Worm (Caenorhabditis elegans) whole organism, L3 larva: ENCODE results near the gene T22C8.3.

Experiments
- ama-1 ChIP-seq: fragments of 150-350 bp; optimal IDR thresholded peaks from 2 replicates; lab custom pipeline; 2018
- ceh-9 ChIP-seq: sonication (generic microtip); optimal IDR thresholded peaks from 2 replicates; lab custom pipeline; 2018; ENCODE audit warnings: missing biosample characterization, missing genetic modification characterization
- daf-12 ChIP-seq: fragments of 150-350 bp; optimal IDR thresholded peaks from 2 replicates; lab custom pipeline; 2014; ENCODE audit warnings: missing biosample characterization, missing genetic modification reagents, missing genetic modification characterization
- egl-27 ChIP-seq: sonication (generic microtip); optimal IDR thresholded peaks from 4 replicates; lab custom pipeline; 2017; ENCODE audit warnings: missing biosample characterization, missing genetic modification reagents, missing genetic modification characterization
- elt-2 ChIP-seq: sonication (generic microtip); optimal IDR thresholded peaks from 2 replicates; lab custom pipeline; 2016; ENCODE audit warnings: missing genetic modification reagents, mild to moderate bottlenecking, missing genetic modification characterization, missing compliant biosample characterization
- jun-1 ChIP-seq: fragments of 150-350 bp; optimal IDR thresholded peaks from 2 replicates; lab custom pipeline; 2014; ENCODE audit warnings: missing biosample characterization, missing genetic modification reagents, missing genetic modification characterization
- mdl-1 ChIP-seq: fragments of 150-350 bp; optimal IDR thresholded peaks from 2 replicates; lab custom pipeline; 2014; ENCODE audit warnings: missing biosample characterization, missing genetic modification characterization
- nhr-237 ChIP-seq: fragments of 150-350 bp; optimal IDR thresholded peaks from 2 replicates; lab custom pipeline; 2014; ENCODE audit warnings: missing biosample characterization, missing genetic modification characterization
- snpc-4 ChIP-seq: fragments of 150-350 bp; optimal IDR thresholded peaks from 2 replicates; lab custom pipeline; 2014; ENCODE audit warnings: missing biosample characterization, missing genetic modification characterization
- tbx-2 ChIP-seq: sonication (generic microtip); optimal IDR thresholded peaks from 2 replicates; lab custom pipeline; 2016; ENCODE audit warnings: mild to moderate bottlenecking, missing genetic modification characterization, missing compliant biosample characterization
- unc-62 ChIP-seq: fragments of 150-350 bp; sonication (generic microtip); optimal IDR thresholded peaks from 4 replicates; lab custom pipeline; 2014; ENCODE audit warnings: missing biosample characterization, missing genetic modification reagents, missing genetic modification characterization
- ztf-4 ChIP-seq: fragments of 150-350 bp; optimal IDR thresholded peaks from 2 replicates; lab custom pipeline; 2014; ENCODE audit warnings: missing biosample characterization, missing genetic modification characterization

DNA sequence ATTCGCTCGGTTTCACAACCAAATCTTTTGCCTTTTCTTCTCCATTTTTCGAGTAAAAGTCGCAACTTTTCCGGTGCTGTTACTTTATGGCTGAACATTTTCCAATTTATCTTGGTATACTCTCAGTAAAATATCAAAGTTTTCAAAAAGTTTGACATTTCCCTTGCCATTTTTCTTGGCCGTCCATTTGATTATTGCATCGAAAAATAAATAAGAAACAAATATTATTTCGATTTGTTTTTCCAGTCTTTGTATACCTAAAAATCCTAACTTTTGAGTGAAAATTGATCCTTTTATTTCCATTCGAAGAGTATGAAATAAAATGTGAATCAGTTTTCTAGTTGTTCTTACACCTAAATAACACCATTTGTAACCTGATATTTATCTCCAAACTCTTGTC, 24.7 kb upstream of the T22C8.3 start:
- TF ChIP-seq mdl-1, result no peak
- no peak for TF ChIP-seq nhr-237 (tag; lab: Kevin White, UChicago)
- no peak for TF ChIP-seq snpc-4 (tag; lab: Kevin White, UChicago)
- TF ChIP-seq elt-2 (tag; lab: Kevin White, UChicago), result no peak
- no peak for TF ChIP-seq egl-27
- no peak for TF ChIP-seq ama-1 (lab: Kevin White, UChicago)
- TF ChIP-seq jun-1 (tag; lab: Kevin White, UChicago), result no peak
- no peak for TF ChIP-seq unc-62 (GFP tag; lab: Kevin White, UChicago)
- no peak for TF ChIP-seq ztf-4 (tag; lab: Kevin White, UChicago)
- TF ChIP-seq ceh-9 (tag; lab: Kevin White, UChicago), result no peak
- TF ChIP-seq tbx-2 (tag; lab: Kevin White, UChicago), result no peak
- TF ChIP-seq daf-12 (tag; lab: Kevin White, UChicago), result no peak
